Fruit fly (Drosophila melanogaster): Measurements from ENCODE around the gene CG9286.

dm6 chr3R:13765001-13765400 lies 15.8 kb upstream of the CG9286 start:
- no peak for TF ChIP-seq Pif1B (GFP tag; optimal IDR thresholded peaks at IDR 0.05)
- TF ChIP-seq gl (tag; optimal IDR thresholded peaks at IDR 0.05) = no peak
- TF ChIP-seq EcR (GFP tag; optimal IDR thresholded peaks at IDR 0.05) = no peak
- TF ChIP-seq CG10348 (GFP tag; IDR thresholded peaks at IDR 0.05) = no peak
- no peak for TF ChIP-seq Snoo (tag; optimal IDR thresholded peaks at IDR 0.05)
- TF ChIP-seq CG34367 (tag; optimal IDR thresholded peaks at IDR 0.05) = no peak
- no peak for TF ChIP-seq CG9948 (tag; optimal IDR thresholded peaks at IDR 0.05)
- no peak for TF ChIP-seq CG32121 (GFP tag; IDR thresholded peaks at IDR 0.05)
- TF ChIP-seq CG13204 (GFP tag; optimal IDR thresholded peaks at IDR 0.05) = no peak
- no peak for TF ChIP-seq CG17806 (tag; optimal IDR thresholded peaks at IDR 0.05)
